Worm (Caenorhabditis elegans) whole organism, early embryonic: ENCODE measurements around the gene K01D12.9.

Experiments
- B0310.2 ChIP-seq: sonication (generic microtip); optimal IDR thresholded peaks from 2 replicates; lab custom pipeline; 2016; ENCODE audit warnings: mild to moderate bottlenecking, missing genetic modification characterization, missing compliant biosample characterization
- aly-1 ChIP-seq: sonication (generic microtip); optimal IDR thresholded peaks from 2 replicates; lab custom pipeline; 2016; ENCODE audit warnings: missing genetic modification characterization, missing compliant biosample characterization
- ama-1 ChIP-seq: fragments of 150-350 bp; optimal IDR thresholded peaks from 2 replicates; lab custom pipeline; 2014
- ceh-36 ChIP-seq: sonication (generic microtip); optimal IDR thresholded peaks from 2 replicates; lab custom pipeline; 2016; ENCODE audit warnings: missing genetic modification characterization, inconsistent platforms, missing compliant biosample characterization
- ets-7 ChIP-seq: sonication (generic microtip); optimal IDR thresholded peaks from 2 replicates; lab custom pipeline; 2016; ENCODE audit warnings: missing genotype, missing genetic modification characterization, missing compliant biosample characterization
- flt-1 ChIP-seq: fragments of 200-800 bp; sonication (Bioruptor generic); IDR thresholded peaks from 2 replicates; pipeline ENCODE4 v1.3.6; 2022; ENCODE audit warnings: missing genetic modification characterization, missing compliant biosample characterization
- pes-1 ChIP-seq: fragments of 200-800 bp; sonication (Bioruptor generic); IDR thresholded peaks from 2 replicates; pipeline ENCODE4 v1.3.6; 2022; ENCODE audit warnings: missing genetic modification reagents, missing genetic modification characterization, missing compliant biosample characterization
- scrt-1 ChIP-seq: fragments of 200-800 bp; sonication (Bioruptor generic); IDR thresholded peaks from 2 replicates; pipeline ENCODE4 v1.3.6; 2022; ENCODE audit warnings: missing genetic modification characterization, missing compliant biosample characterization
- sea-1 ChIP-seq: fragments of 200-800 bp; sonication (Bioruptor generic); conservative IDR thresholded peaks from 2 replicates; pipeline ENCODE4 v1.3.6; 2022; ENCODE audit warnings: missing genetic modification characterization, missing compliant biosample characterization
- tbx-11 ChIP-seq: fragments of 200-800 bp; sonication (Bioruptor generic); IDR thresholded peaks from 2 replicates; pipeline ENCODE4 v1.3.6; 2022; ENCODE audit warnings: missing genetic modification characterization, missing compliant biosample characterization

DNA sequence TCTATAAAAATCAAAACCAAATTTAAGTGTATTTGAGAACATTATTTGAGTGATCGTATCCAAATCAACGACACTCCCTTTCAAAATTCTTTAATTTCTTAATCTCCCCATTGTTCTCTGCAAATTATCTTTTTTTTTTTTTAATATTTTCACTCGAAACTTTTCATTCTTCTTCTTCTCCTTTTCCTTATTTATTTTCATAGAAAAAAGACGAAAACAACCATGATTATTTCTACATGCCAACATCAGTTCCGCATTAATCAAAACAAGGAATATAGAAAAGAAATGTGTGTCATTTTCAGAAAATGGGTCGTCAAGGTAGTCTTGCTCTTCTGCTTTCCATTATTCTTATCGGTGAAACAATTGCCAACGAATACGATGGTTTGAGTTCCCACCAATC lies 6.9 kb downstream of the K01D12.9 start, which contains the start of gene K01D12.5:
- TF ChIP-seq sea-1 (GFP tag; lab: Robert Waterston, UW): no peak
- TF ChIP-seq pes-1 (GFP tag; lab: Robert Waterston, UW): no peak
- TF ChIP-seq ama-1 (lab: Kevin White, UChicago): no peak
- no peak for TF ChIP-seq aly-1
- TF ChIP-seq ceh-36 (tag; lab: Kevin White, UChicago): no peak
- TF ChIP-seq flt-1 (GFP tag; lab: Robert Waterston, UW): no peak
- no peak for TF ChIP-seq scrt-1 (GFP tag; lab: Robert Waterston, UW)
- TF ChIP-seq tbx-11 (GFP tag; lab: Robert Waterston, UW): no peak
- no peak for TF ChIP-seq B0310.2 (tag; lab: Kevin White, UChicago)
- TF ChIP-seq ets-7 (tag; lab: Kevin White, UChicago): no peak
